Worm (Caenorhabditis elegans): ENCODE data around the gene pkhm-2.
A peak's percentile ranks its signal among the peaks of the same experiment; 100 is the strongest.

Gene pkhm-2

ce11 chrX:15158699-15159312, 22.5 kb downstream of the pkhm-2 start, which contains the start of gene C11G10.1:
TSS of gene C11G10.1 (minus strand) at chrX:15158749.
- TF ChIP-seq nhr-25 (tag; optimal IDR thresholded peaks at IDR 0.05), result peak; percentile 8
- no peak for TF ChIP-seq elt-1 (tag; optimal IDR thresholded peaks at IDR 0.05)
- TF ChIP-seq fkh-10 (GFP tag; optimal IDR thresholded peaks at IDR 0.05), result no peak
- no peak for TF ChIP-seq aly-2 (tag; optimal IDR thresholded peaks at IDR 0.05)
- no peak for TF ChIP-seq egl-5 (tag; optimal IDR thresholded peaks at IDR 0.05)
- TF ChIP-seq tbx-2 (tag; optimal IDR thresholded peaks at IDR 0.05), result no peak
- no peak for TF ChIP-seq eor-1 (tag; optimal IDR thresholded peaks at IDR 0.05)
- TF ChIP-seq elt-3 (tag; optimal IDR thresholded peaks at IDR 0.05), result peak in 1 of 3 experiments; percentile 8
- TF ChIP-seq nhr-23 (tag; optimal IDR thresholded peaks at IDR 0.05), result peak; percentile 54
- peak; percentile 44 for TF ChIP-seq nhr-43 (tag; optimal IDR thresholded peaks at IDR 0.05; ENCODE audit: poor library complexity, severe bottlenecking)

- no peak for TF ChIP-seq lin-39 (tag; optimal IDR thresholded peaks at IDR 0.05)
- TF ChIP-seq unc-62 (GFP tag; optimal IDR thresholded peaks at IDR 0.05), result no peak
- no peak for TF ChIP-seq ztf-11 (tag; optimal IDR thresholded peaks at IDR 0.05)
Observed at ce11 chrX:15157854-15158253, 23.4 kb downstream of the pkhm-2 start.

- TF ChIP-seq ztf-4 (tag; optimal IDR thresholded peaks at IDR 0.05), result no peak
- TF ChIP-seq nhr-25 (tag; optimal IDR thresholded peaks at IDR 0.05), result no peak
- no peak for TF ChIP-seq elt-2 (tag; optimal IDR thresholded peaks at IDR 0.05)
- TF ChIP-seq jun-1 (tag; optimal IDR thresholded peaks at IDR 0.05), result no peak
Observed at ce11 chrX:15155054-15155453, 26.2 kb downstream of the pkhm-2 start.

ce11 chrX:15148831-15149230, 32.4 kb downstream of the pkhm-2 start:
- peak; percentile 59 for TF ChIP-seq lin-39 (tag; optimal IDR thresholded peaks at IDR 0.05)
- TF ChIP-seq ztf-4 (tag; optimal IDR thresholded peaks at IDR 0.05), result no peak
- TF ChIP-seq nfya-1 (tag; optimal IDR thresholded peaks at IDR 0.05; ENCODE audit: insufficient read depth), result no peak

- TF ChIP-seq nhr-76 (tag; optimal IDR thresholded peaks at IDR 0.05), result no peak
- no peak for TF ChIP-seq nhr-11 (tag; optimal IDR thresholded peaks at IDR 0.05)
- TF ChIP-seq lsy-12 (tag; optimal IDR thresholded peaks at IDR 0.05), result no peak
- no peak for TF ChIP-seq fkh-2 (tag; optimal IDR thresholded peaks at IDR 0.05)
- no peak for TF ChIP-seq mml-1 (tag; optimal IDR thresholded peaks at IDR 0.05)
- no peak for TF ChIP-seq ztf-11 (tag; optimal IDR thresholded peaks at IDR 0.05)
- TF ChIP-seq daf-12 (tag; optimal IDR thresholded peaks at IDR 0.05), result no peak
- TF ChIP-seq elt-2 (tag; optimal IDR thresholded peaks at IDR 0.05), result no peak
- no peak for TF ChIP-seq fkh-10 (GFP tag; optimal IDR thresholded peaks at IDR 0.05)
- TF ChIP-seq nhr-25 (tag; optimal IDR thresholded peaks at IDR 0.05), result no peak
- TF ChIP-seq mdl-1 (tag; optimal IDR thresholded peaks at IDR 0.05), result no peak
- no peak for TF ChIP-seq nhr-67 (tag; optimal IDR thresholded peaks at IDR 0.05)
- no peak for TF ChIP-seq unc-62 (GFP tag; optimal IDR thresholded peaks at IDR 0.05)
- no peak for TF ChIP-seq ZK546.5 (tag; optimal IDR thresholded peaks at IDR 0.05)
- no peak for TF ChIP-seq ceh-16 (tag; optimal IDR thresholded peaks at IDR 0.05)
- TF ChIP-seq nhr-237 (tag; optimal IDR thresholded peaks at IDR 0.05), result no peak
- TF ChIP-seq sea-2 (GFP tag; optimal IDR thresholded peaks at IDR 0.05), result no peak
- no peak for TF ChIP-seq pha-4 (tag; optimal IDR thresholded peaks at IDR 0.05)
Observed at ce11 chrX:15148389-15148788, 32.9 kb downstream of the pkhm-2 start.

ce11 chrX:15147640-15148039, 33.6 kb downstream of the pkhm-2 start, which contains the start of gene unc-7:
TSS of gene unc-7 (minus strand) at chrX:15147740.
- no peak for TF ChIP-seq nhr-43 (tag; optimal IDR thresholded peaks at IDR 0.05; ENCODE audit: poor library complexity, severe bottlenecking)
- TF ChIP-seq nhr-25 (tag; optimal IDR thresholded peaks at IDR 0.05), result no peak
- TF ChIP-seq pqm-1 (tag; optimal IDR thresholded peaks at IDR 0.05), result no peak
- no peak for TF ChIP-seq mdl-1 (tag; optimal IDR thresholded peaks at IDR 0.05)
- no peak for TF ChIP-seq nhr-11 (tag; optimal IDR thresholded peaks at IDR 0.05)
- no peak for TF ChIP-seq jun-1 (tag; optimal IDR thresholded peaks at IDR 0.05)
- no peak for TF ChIP-seq ama-1 (optimal IDR thresholded peaks at IDR 0.05)
- TF ChIP-seq tbx-2 (tag; optimal IDR thresholded peaks at IDR 0.05), result no peak
- no peak for TF ChIP-seq ZK546.5 (tag; optimal IDR thresholded peaks at IDR 0.05)
- no peak for TF ChIP-seq daf-12 (tag; optimal IDR thresholded peaks at IDR 0.05)
- no peak for TF ChIP-seq zag-1 (tag; optimal IDR thresholded peaks at IDR 0.05)
- no peak for TF ChIP-seq nhr-28 (tag; optimal IDR thresholded peaks at IDR 0.05)
- TF ChIP-seq snpc-4 (tag; optimal IDR thresholded peaks at IDR 0.05), result no peak
- no peak for TF ChIP-seq fkh-2 (tag; optimal IDR thresholded peaks at IDR 0.05)
- TF ChIP-seq ceh-16 (tag; optimal IDR thresholded peaks at IDR 0.05), result no peak
- TF ChIP-seq ceh-82 (tag; optimal IDR thresholded peaks at IDR 0.05), result no peak
- no peak for TF ChIP-seq egl-5 (tag; optimal IDR thresholded peaks at IDR 0.05)

Measured in whole organism, L3 larva.